Fruit fly (Drosophila melanogaster) whole organism, embryonic: ENCODE results near the gene CG1542.

Experiments used
- Adf1 ChIP-seq: fragments of 200-800 bp; sonication (Bioruptor generic); IDR thresholded peaks from 2 replicates; pipeline ENCODE4 v1.3.6; 2022; ENCODE audit warnings: missing biosample characterization, missing genetic modification characterization
- Antp ChIP-seq: fragments of 200-800 bp; sonication (Bioruptor generic); optimal IDR thresholded peaks from 3 replicates; lab custom pipeline; 2016; ENCODE audit warnings: missing biosample characterization, missing genetic modification characterization
- Atf6 ChIP-seq: fragments of 200-800 bp; sonication (Bioruptor generic); IDR thresholded peaks from 2 replicates; pipeline ENCODE4 v1.3.6; 2022; ENCODE audit warnings: missing biosample characterization, missing genetic modification characterization
- B-H2 ChIP-seq: fragments of 200-800 bp; sonication (Bioruptor generic); optimal IDR thresholded peaks from 2 replicates; lab custom pipeline; 2018; ENCODE audit warnings: missing biosample characterization, mild to moderate bottlenecking, missing genetic modification characterization
- CG1024 ChIP-seq: fragments of 200-800 bp; sonication (Bioruptor generic); IDR thresholded peaks from 2 replicates; pipeline ENCODE4 v1.3.6; 2022; ENCODE audit warnings: missing biosample characterization, missing genetic modification characterization
- CG12744 ChIP-seq: fragments of 200-800 bp; sonication (Bioruptor generic); optimal IDR thresholded peaks from 2 replicates; lab custom pipeline; 2016; ENCODE audit warnings: missing biosample characterization, missing genetic modification characterization
- CG15011 ChIP-seq: fragments of 200-800 bp; sonication (Bioruptor generic); optimal IDR thresholded peaks from 3 replicates; lab custom pipeline; 2018; ENCODE audit warnings: missing biosample characterization, mild to moderate bottlenecking, missing genetic modification characterization
- CG17612 ChIP-seq: fragments of 200-800 bp; sonication (Bioruptor generic); IDR thresholded peaks from 2 replicates; pipeline ENCODE4 v1.3.6; 2022; ENCODE audit warnings: missing biosample characterization, missing genetic modification characterization
- CG3163 ChIP-seq: fragments of 200-800 bp; sonication (Bioruptor generic); optimal IDR thresholded peaks from 3 replicates; lab custom pipeline; 2016; ENCODE audit warnings: missing biosample characterization, missing genetic modification characterization
- CG3407 ChIP-seq: fragments of 200-800 bp; sonication (Bioruptor generic); optimal IDR thresholded peaks from 2 replicates; lab custom pipeline; 2018; ENCODE audit warnings: missing biosample characterization, mild to moderate bottlenecking, missing genetic modification characterization
- CG4820 ChIP-seq: fragments of 200-800 bp; sonication (Bioruptor generic); optimal IDR thresholded peaks from 3 replicates; lab custom pipeline; 2016; ENCODE audit warnings: missing biosample characterization, missing genetic modification characterization
- CG8388 ChIP-seq: fragments of 200-800 bp; sonication (Bioruptor generic); optimal IDR thresholded peaks from 2 replicates; lab custom pipeline; 2019; ENCODE audit warnings: missing biosample characterization, mild to moderate bottlenecking, missing genetic modification characterization, moderate library complexity
- CG9797 ChIP-seq: fragments of 200-800 bp; sonication (Bioruptor generic); optimal IDR thresholded peaks from 3 replicates; lab custom pipeline; 2018; ENCODE audit warnings: missing biosample characterization, mild to moderate bottlenecking, missing genetic modification characterization
- CG9876 ChIP-seq: fragments of 200-800 bp; sonication (Bioruptor generic); optimal IDR thresholded peaks from 2 replicates; lab custom pipeline; 2016; ENCODE audit warnings: missing biosample characterization, missing genetic modification characterization
- Doc3 ChIP-seq: fragments of 200-800 bp; sonication (Bioruptor generic); IDR thresholded peaks from 3 replicates; pipeline ENCODE4 v1.3.6; 2022; ENCODE audit warnings: missing biosample characterization, missing genetic modification characterization; ENCODE audit not compliant: partially characterized antibody
- Eip74EF ChIP-seq, 2 experiments: fragments of 200-800 bp in 1 of 2; fragments of >200 bp in 1 of 2; sonication (Bioruptor generic) in 1 of 2; optimal IDR thresholded peaks; 2 replicates each; lab custom pipeline; 2017 to 2019; ENCODE audit warnings: missing biosample characterization in 2 of 2, missing genetic modification characterization in 2 of 2, mild to moderate bottlenecking in 1 of 2, moderate library complexity in 1 of 2
- Elba2 ChIP-seq: fragments of 200-800 bp; sonication (Bioruptor generic); optimal IDR thresholded peaks from 3 replicates; lab custom pipeline; 2016; ENCODE audit warnings: missing biosample characterization, missing genetic modification characterization
- HmgD ChIP-seq: fragments of 200-800 bp; sonication (Bioruptor generic); optimal IDR thresholded peaks from 3 replicates; lab custom pipeline; 2016; ENCODE audit warnings: missing biosample characterization, missing genetic modification characterization
- Jarid2 ChIP-seq: fragments of 200-800 bp; sonication (Bioruptor generic); optimal IDR thresholded peaks from 3 replicates; lab custom pipeline; 2017; ENCODE audit warnings: mild to moderate bottlenecking, missing biosample characterization, missing genetic modification reagents, missing genetic modification characterization
- Max ChIP-seq: fragments of 200-800 bp; sonication (Bioruptor generic); optimal IDR thresholded peaks from 2 replicates; lab custom pipeline; 2016; ENCODE audit warnings: missing biosample characterization, mild to moderate bottlenecking, missing genetic modification characterization
- Meics ChIP-seq: fragments of 200-800 bp; sonication (Bioruptor generic); optimal IDR thresholded peaks from 2 replicates; lab custom pipeline; 2017; ENCODE audit warnings: missing biosample characterization, mild to moderate bottlenecking, missing genetic modification characterization
- Ravus ChIP-seq: fragments of 200-800 bp; sonication (Bioruptor generic); IDR thresholded peaks from 2 replicates; pipeline ENCODE4 v1.3.6; 2022; ENCODE audit warnings: missing biosample characterization, missing genetic modification characterization
- Sry-δ ChIP-seq: fragments of 200-800 bp; sonication (Bioruptor generic); optimal IDR thresholded peaks from 2 replicates; lab custom pipeline; 2016; ENCODE audit warnings: missing biosample characterization, missing genetic modification characterization
- ash1 ChIP-seq: fragments of 200-800 bp; sonication (Bioruptor generic); optimal IDR thresholded peaks from 2 replicates; lab custom pipeline; 2018; ENCODE audit warnings: missing biosample characterization, mild to moderate bottlenecking, missing genetic modification characterization
- bcd ChIP-seq: fragments of 200-800 bp; sonication (Bioruptor generic); optimal IDR thresholded peaks from 2 replicates; lab custom pipeline; 2017; ENCODE audit warnings: missing biosample characterization, mild to moderate bottlenecking, missing genetic modification characterization
- bowl ChIP-seq: fragments of 200-800 bp; sonication (Bioruptor generic); IDR thresholded peaks from 2 replicates; pipeline ENCODE4 v1.3.6; 2022; ENCODE audit warnings: missing biosample characterization, missing genetic modification characterization
- caup ChIP-seq: fragments of 200-800 bp; sonication (Bioruptor generic); optimal IDR thresholded peaks from 3 replicates; lab custom pipeline; 2017; ENCODE audit warnings: missing biosample characterization, mild to moderate bottlenecking, missing genetic modification characterization, moderate library complexity; ENCODE audit not compliant: severe bottlenecking
- crp ChIP-seq, 2 experiments: fragments of 200-800 bp; sonication (Bioruptor generic); optimal IDR thresholded peaks; 2 replicates in 1 of 2; 3 replicates in 1 of 2; lab custom pipeline; 2017; ENCODE audit warnings: missing biosample characterization in 2 of 2, missing genetic modification characterization in 2 of 2, mild to moderate bottlenecking in 1 of 2, moderate library complexity in 1 of 2
- dati ChIP-seq: fragments of 200-800 bp; sonication (Bioruptor generic); IDR thresholded peaks from 2 replicates; pipeline ENCODE4 v1.3.6; 2022; ENCODE audit warnings: missing biosample characterization, missing genetic modification characterization
- disco-r ChIP-seq: fragments of 200-800 bp; sonication (Bioruptor generic); optimal IDR thresholded peaks from 2 replicates; lab custom pipeline; 2016; ENCODE audit warnings: missing biosample characterization, missing genetic modification characterization
- en ChIP-seq: fragments of 200-800 bp; sonication (Bioruptor generic); optimal IDR thresholded peaks from 2 replicates; lab custom pipeline; 2016; ENCODE audit warnings: missing biosample characterization, missing genetic modification characterization
- ewg ChIP-seq: fragments of 200-800 bp; sonication (Bioruptor generic); optimal IDR thresholded peaks from 3 replicates; lab custom pipeline; 2017; ENCODE audit warnings: mild to moderate bottlenecking, missing biosample characterization, missing genetic modification reagents, missing genetic modification characterization
- fd64A ChIP-seq: fragments of 200-800 bp; sonication (Bioruptor generic); optimal IDR thresholded peaks from 3 replicates; lab custom pipeline; 2018; ENCODE audit warnings: missing biosample characterization, mild to moderate bottlenecking, missing genetic modification characterization
- fd96Cb ChIP-seq: fragments of 200-800 bp; sonication (Bioruptor generic); optimal IDR thresholded peaks from 2 replicates; lab custom pipeline; 2018; ENCODE audit warnings: missing biosample characterization, mild to moderate bottlenecking, missing genetic modification characterization, moderate library complexity
- gem ChIP-seq: fragments of 200-800 bp; sonication (Bioruptor generic); optimal IDR thresholded peaks from 2 replicates; lab custom pipeline; 2019; ENCODE audit warnings: missing biosample characterization, mild to moderate bottlenecking, missing genetic modification characterization, moderate library complexity
- gro ChIP-seq: fragments of 200-800 bp; sonication (Bioruptor generic); optimal IDR thresholded peaks from 2 replicates; lab custom pipeline; 2016; ENCODE audit warnings: missing biosample characterization, missing genetic modification characterization
- jumu ChIP-seq: fragments of 200-800 bp; sonication (Bioruptor generic); optimal IDR thresholded peaks from 3 replicates; lab custom pipeline; 2016; ENCODE audit warnings: missing biosample characterization, missing genetic modification characterization
- mam ChIP-seq: fragments of 200-800 bp; sonication (Bioruptor generic); optimal IDR thresholded peaks from 3 replicates; lab custom pipeline; 2016; ENCODE audit warnings: missing biosample characterization, missing genetic modification characterization
- mirr ChIP-seq: fragments of 200-800 bp; sonication (Bioruptor generic); optimal IDR thresholded peaks from 3 replicates; lab custom pipeline; 2018; ENCODE audit warnings: missing biosample characterization, mild to moderate bottlenecking, missing genetic modification characterization
- org-1 ChIP-seq: fragments of 200-800 bp; sonication (Bioruptor generic); optimal IDR thresholded peaks from 2 replicates; lab custom pipeline; 2017; ENCODE audit warnings: missing biosample characterization, missing genetic modification characterization
- pfk ChIP-seq: fragments of 200-800 bp; sonication (Bioruptor generic); optimal IDR thresholded peaks from 2 replicates; lab custom pipeline; 2018; ENCODE audit warnings: missing biosample characterization, mild to moderate bottlenecking, missing genetic modification characterization, moderate library complexity
- phol ChIP-seq: fragments of 200-800 bp; sonication (Bioruptor generic); optimal IDR thresholded peaks from 3 replicates; lab custom pipeline; 2018; ENCODE audit warnings: missing biosample characterization, mild to moderate bottlenecking, missing genetic modification characterization, moderate library complexity
- pros ChIP-seq: fragments of 200-800 bp; sonication (Bioruptor generic); optimal IDR thresholded peaks from 3 replicates; lab custom pipeline; 2019; ENCODE audit warnings: missing biosample characterization, mild to moderate bottlenecking, missing genetic modification characterization, moderate library complexity
- repo ChIP-seq: fragments of 200-800 bp; sonication (Bioruptor generic); optimal IDR thresholded peaks from 2 replicates; lab custom pipeline; 2016; ENCODE audit warnings: missing biosample characterization, missing genetic modification characterization
- salm ChIP-seq: fragments of 200-800 bp; sonication (Bioruptor generic); optimal IDR thresholded peaks from 2 replicates; lab custom pipeline; 2018; ENCODE audit warnings: missing biosample characterization, mild to moderate bottlenecking, missing genetic modification characterization
- sima ChIP-seq: fragments of 200-800 bp; sonication (Bioruptor generic); optimal IDR thresholded peaks from 2 replicates; lab custom pipeline; 2016; ENCODE audit warnings: missing biosample characterization, missing genetic modification characterization
- stc ChIP-seq: fragments of 200-800 bp; sonication (Bioruptor generic); IDR thresholded peaks from 2 replicates; pipeline ENCODE4 v1.3.6; 2022; ENCODE audit warnings: missing biosample characterization, missing genetic modification characterization
- stwl ChIP-seq: fragments of 200-800 bp; sonication (Bioruptor generic); optimal IDR thresholded peaks from 3 replicates; lab custom pipeline; 2018; ENCODE audit warnings: missing biosample characterization, mild to moderate bottlenecking, missing genetic modification characterization, moderate library complexity
- tup ChIP-seq: fragments of 200-800 bp; sonication (Bioruptor generic); optimal IDR thresholded peaks from 2 replicates; lab custom pipeline; 2016; ENCODE audit warnings: missing biosample characterization, mild to moderate bottlenecking, missing genetic modification characterization, moderate library complexity

The CG1542 gene

dm6 chr3R:31220456-31221336, 7.4 kb downstream of the CG1542 start, which contains the start of gene CG12054 (continued):
- TF ChIP-seq stwl = peak; percentile 25
- TF ChIP-seq CG3407 (GFP tag; lab: Kevin White, UChicago) = no peak
- no peak for TF ChIP-seq Antp (GFP tag; lab: Kevin White, UChicago)
- TF ChIP-seq fd96Cb (tag; lab: Kevin White, UChicago) = no peak
- TF ChIP-seq gro (GFP tag; lab: Kevin White, UChicago) = no peak
- peak; percentile 37 for TF ChIP-seq B-H2
- TF ChIP-seq CG1024 = no peak
- TF ChIP-seq Max (GFP tag; lab: Kevin White, UChicago) = no peak
- TF ChIP-seq jumu = no peak
- TF ChIP-seq phol (tag; lab: Kevin White, UChicago) = peak; percentile 2
- no peak for TF ChIP-seq CG8388 (GFP tag; lab: Kevin White, UChicago)
- peak; percentile 70 for TF ChIP-seq Sry-δ
- TF ChIP-seq mirr (GFP tag; lab: Kevin White, UChicago) = no peak
- TF ChIP-seq CG4820 (GFP tag; lab: Kevin White, UChicago) = no peak
- TF ChIP-seq bcd (GFP tag; lab: Kevin White, UChicago) = peak; percentile 23
- no peak for TF ChIP-seq disco-r
- no peak for TF ChIP-seq CG15011 (GFP tag; lab: Kevin White, UChicago)
- TF ChIP-seq CG17612 (GFP tag; lab: Robert Waterston, UW) = no peak
- TF ChIP-seq pros (GFP tag; lab: Kevin White, UChicago) = no peak
- TF ChIP-seq mam = no peak
- TF ChIP-seq Doc3 = no peak
- no peak for TF ChIP-seq HmgD (GFP tag; lab: Kevin White, UChicago)
- TF ChIP-seq caup (GFP tag; lab: Kevin White, UChicago) = no peak
- TF ChIP-seq salm (tag; lab: Kevin White, UChicago) = no peak
- TF ChIP-seq bowl (GFP tag; lab: Robert Waterston, UW) = no peak
- no peak for TF ChIP-seq crp (GFP tag; optimal IDR thresholded peaks at IDR 0.05; lab: Kevin White, UChicago)
- TF ChIP-seq Adf1 = no peak
- TF ChIP-seq sima (GFP tag; lab: Kevin White, UChicago) = no peak
- no peak for TF ChIP-seq gem (tag; lab: Kevin White, UChicago)
- TF ChIP-seq Eip74EF (GFP tag; optimal IDR thresholded peaks at IDR 0.05; lab: Kevin White, UChicago) = no peak
- TF ChIP-seq en (GFP tag; lab: Kevin White, UChicago) = no peak
- no peak for TF ChIP-seq org-1 (GFP tag; lab: Kevin White, UChicago)
- TF ChIP-seq pfk (GFP tag; lab: Kevin White, UChicago) = no peak
- TF ChIP-seq ash1 = no peak
- no peak for TF ChIP-seq CG9876 (GFP tag; lab: Kevin White, UChicago)
- TF ChIP-seq CG12744 (GFP tag; lab: Kevin White, UChicago) = no peak
- no peak for TF ChIP-seq Elba2
- no peak for TF ChIP-seq CG3163 (GFP tag; lab: Kevin White, UChicago)
- no peak for TF ChIP-seq fd64A (GFP tag; lab: Kevin White, UChicago)
- no peak for TF ChIP-seq Atf6 (GFP tag; lab: Robert Waterston, UW)
- peak; percentile 71 for TF ChIP-seq ewg
- peak; percentile 91 for TF ChIP-seq CG9797 (GFP tag; lab: Kevin White, UChicago)
- TF ChIP-seq repo = no peak
- no peak for TF ChIP-seq Jarid2
- no peak for TF ChIP-seq tup (GFP tag; lab: Kevin White, UChicago)
- TF ChIP-seq stc (GFP tag; lab: Robert Waterston, UW) = no peak
- no peak for TF ChIP-seq Ravus (GFP tag; lab: Robert Waterston, UW)
- TF ChIP-seq Meics (GFP tag; lab: Kevin White, UChicago) = no peak
- TF ChIP-seq dati (GFP tag; lab: Robert Waterston, UW) = no peak
